Fruit fly (Drosophila melanogaster): Measurements from ENCODE around the gene Edem2.

Gene Edem2

dm6 chr2L:13205256-13205655 lies 13.3 kb downstream of the Edem2 start (continued):
- no peak for TF ChIP-seq Dfd (GFP tag; optimal IDR thresholded peaks at IDR 0.05)
- TF ChIP-seq org-1 (GFP tag; optimal IDR thresholded peaks at IDR 0.05) = peak; percentile 6
- TF ChIP-seq CG11093 (GFP tag; IDR thresholded peaks at IDR 0.05) = no peak
- peak; percentile 17 for TF ChIP-seq lab (GFP tag; optimal IDR thresholded peaks at IDR 0.05)
- TF ChIP-seq cas (GFP tag; IDR thresholded peaks at IDR 0.05) = no peak
- peak; percentile 29; the same call in 1 of the 3 replicates for TF ChIP-seq CG34224 (GFP tag; IDR thresholded peaks at IDR 0.05; ENCODE audit: partially characterized antibody)
- TF ChIP-seq CG18764 (GFP tag; optimal IDR thresholded peaks at IDR 0.05) = no peak
- no peak for TF ChIP-seq Ada2b (GFP tag; IDR thresholded peaks at IDR 0.05)
- TF ChIP-seq ci (GFP tag; IDR thresholded peaks at IDR 0.05) = peak; percentile 80; the same call in 1 of the 3 replicates
- TF ChIP-seq ftz-f1 (GFP tag; optimal IDR thresholded peaks at IDR 0.05) = peak; percentile 95
- no peak for TF ChIP-seq CG9437 (GFP tag; optimal IDR thresholded peaks at IDR 0.05)
- TF ChIP-seq CG10543 (GFP tag; optimal IDR thresholded peaks at IDR 0.05) = peak; percentile 91
- TF ChIP-seq CG11696 (GFP tag; IDR thresholded peaks at IDR 0.05) = no peak
- TF ChIP-seq pnt (GFP tag; optimal IDR thresholded peaks at IDR 0.05) = no peak
- no peak for TF ChIP-seq CG11085 (GFP tag; IDR thresholded peaks at IDR 0.05)
- TF ChIP-seq CG13123 (GFP tag; optimal IDR thresholded peaks at IDR 0.05) = no peak
- TF ChIP-seq ash1 (GFP tag; optimal IDR thresholded peaks at IDR 0.05) = no peak
- peak; percentile 93 for TF ChIP-seq CG13894 (tag; optimal IDR thresholded peaks at IDR 0.05)
- peak; percentile 55 for TF ChIP-seq Hmr (GFP tag; optimal IDR thresholded peaks at IDR 0.05)
- no peak for TF ChIP-seq CG12236 (GFP tag; optimal IDR thresholded peaks at IDR 0.05)
- peak; percentile 61 for TF ChIP-seq CG12071 (GFP tag; optimal IDR thresholded peaks at IDR 0.05)
- TF ChIP-seq zfh2 (GFP tag; optimal IDR thresholded peaks at IDR 0.05) = no peak
- peak; percentile 3 for TF ChIP-seq CG2202 (tag; optimal IDR thresholded peaks at IDR 0.05)
- TF ChIP-seq HLHmδ (GFP tag; optimal IDR thresholded peaks at IDR 0.05) = peak; percentile 84
- TF ChIP-seq CG5180 (GFP tag; optimal IDR thresholded peaks at IDR 0.05) = peak; percentile 38
- TF ChIP-seq Mes4 (GFP tag; optimal IDR thresholded peaks at IDR 0.05) = no peak
- peak; percentile 62 for TF ChIP-seq CG9876 (GFP tag; optimal IDR thresholded peaks at IDR 0.05)
- TF ChIP-seq Xbp1 (GFP tag; optimal IDR thresholded peaks at IDR 0.05) = peak; percentile 47
- TF ChIP-seq CG8089 (GFP tag; optimal IDR thresholded peaks at IDR 0.05) = peak; percentile 24
- TF ChIP-seq amos (GFP tag; IDR thresholded peaks at IDR 0.05; ENCODE audit: partially characterized antibody) = no peak
- peak; percentile 26 for TF ChIP-seq kah (GFP tag; optimal IDR thresholded peaks at IDR 0.05)
- peak; percentile 23 for TF ChIP-seq CG13624 (GFP tag; optimal IDR thresholded peaks at IDR 0.05)
- no peak for TF ChIP-seq CG4854 (GFP tag; optimal IDR thresholded peaks at IDR 0.05)
- peak; percentile 46 for TF ChIP-seq twi (tag; optimal IDR thresholded peaks at IDR 0.05)
- no peak for TF ChIP-seq CG43689 (GFP tag; IDR thresholded peaks at IDR 0.05)
- no peak for TF ChIP-seq CG12104 (GFP tag; optimal IDR thresholded peaks at IDR 0.05)
- no peak for TF ChIP-seq NFAT (GFP tag; IDR thresholded peaks at IDR 0.05)
- TF ChIP-seq lov (optimal IDR thresholded peaks at IDR 0.05) = no peak
- peak; percentile 66; the same call in 1 of the 3 replicates for TF ChIP-seq lov (GFP tag; IDR thresholded peaks at IDR 0.05)
- TF ChIP-seq CG10267 (tag; optimal IDR thresholded peaks at IDR 0.05) = no peak
- no peak for TF ChIP-seq z (GFP tag; IDR thresholded peaks at IDR 0.05)
- no peak for TF ChIP-seq Aef1 (GFP tag; IDR thresholded peaks at IDR 0.05)
- no peak for TF ChIP-seq CG9215 (GFP tag; IDR thresholded peaks at IDR 0.05)
- TF ChIP-seq Chrac-16 (GFP tag; optimal IDR thresholded peaks at IDR 0.05) = no peak
- TF ChIP-seq Side (GFP tag; optimal IDR thresholded peaks at IDR 0.05) = peak; percentile 27
- no peak for TF ChIP-seq CG16863 (GFP tag; optimal IDR thresholded peaks at IDR 0.05)
- TF ChIP-seq Atf3 (GFP tag; optimal IDR thresholded peaks at IDR 0.05) = peak; percentile 44
- no peak for TF ChIP-seq CG17568 (GFP tag; optimal IDR thresholded peaks at IDR 0.05)
- TF ChIP-seq CG1529 (GFP tag; optimal IDR thresholded peaks at IDR 0.05) = no peak
- no peak for TF ChIP-seq NK7.1 (GFP tag; optimal IDR thresholded peaks at IDR 0.05)
- TF ChIP-seq scrt (GFP tag; optimal IDR thresholded peaks at IDR 0.05) = peak; percentile 44
- no peak for TF ChIP-seq Rx (GFP tag; IDR thresholded peaks at IDR 0.05)
